Worm (Caenorhabditis elegans) whole organism, L1 larva: Measurements from ENCODE around the gene gstk-1.

Experiments
- blmp-1 ChIP-seq: fragments of 150-350 bp; optimal IDR thresholded peaks from 2 replicates; lab custom pipeline; 2014; ENCODE audit warnings: missing biosample characterization, missing genetic modification characterization
- elt-2 ChIP-seq: sonication (generic microtip); optimal IDR thresholded peaks from 2 replicates; lab custom pipeline; 2016; ENCODE audit warnings: missing genetic modification characterization, mild to moderate bottlenecking, inconsistent platforms, missing compliant biosample characterization, missing genetic modification reagents
- fos-1 ChIP-seq: fragments of 150-350 bp; optimal IDR thresholded peaks from 2 replicates; lab custom pipeline; 2014; ENCODE audit warnings: missing biosample characterization, missing genetic modification characterization
- lin-13 ChIP-seq: fragments of 150-350 bp; optimal IDR thresholded peaks from 2 replicates; lab custom pipeline; 2014; ENCODE audit warnings: missing biosample characterization, missing genetic modification reagents, missing genetic modification characterization
- mep-1 ChIP-seq: fragments of 150-350 bp; optimal IDR thresholded peaks from 2 replicates; lab custom pipeline; 2014; ENCODE audit warnings: missing biosample characterization, missing genetic modification characterization
- nhr-237 ChIP-seq: fragments of 150-350 bp; optimal IDR thresholded peaks from 2 replicates; lab custom pipeline; 2014; ENCODE audit warnings: missing biosample characterization, missing genetic modification characterization
- nhr-47 ChIP-seq: sonication (generic microtip); optimal IDR thresholded peaks from 2 replicates; lab custom pipeline; 2016; ENCODE audit warnings: mild to moderate bottlenecking, missing genetic modification characterization, moderate library complexity, missing compliant biosample characterization
- nhr-85 ChIP-seq: sonication (generic microtip); peaks from one replicate; lab custom pipeline; 2016; ENCODE audit warnings: missing genetic modification characterization, inconsistent platforms, missing compliant biosample characterization
- skn-1 ChIP-seq: fragments of 150-350 bp; optimal IDR thresholded peaks from 2 replicates; lab custom pipeline; 2014; ENCODE audit warnings: missing biosample characterization, missing genetic modification characterization
- snu-23 ChIP-seq: sonication (generic microtip); optimal IDR thresholded peaks from 2 replicates; lab custom pipeline; 2016; ENCODE audit warnings: missing genetic modification characterization, missing compliant biosample characterization
- sptf-1 ChIP-seq: fragments of 150-350 bp; optimal IDR thresholded peaks from 2 replicates; lab custom pipeline; 2014; ENCODE audit warnings: missing biosample characterization, missing genetic modification characterization
- zag-1 ChIP-seq: fragments of 150-350 bp; optimal IDR thresholded peaks from 2 replicates; lab custom pipeline; 2014; ENCODE audit warnings: missing biosample characterization, missing genetic modification characterization

DNA sequence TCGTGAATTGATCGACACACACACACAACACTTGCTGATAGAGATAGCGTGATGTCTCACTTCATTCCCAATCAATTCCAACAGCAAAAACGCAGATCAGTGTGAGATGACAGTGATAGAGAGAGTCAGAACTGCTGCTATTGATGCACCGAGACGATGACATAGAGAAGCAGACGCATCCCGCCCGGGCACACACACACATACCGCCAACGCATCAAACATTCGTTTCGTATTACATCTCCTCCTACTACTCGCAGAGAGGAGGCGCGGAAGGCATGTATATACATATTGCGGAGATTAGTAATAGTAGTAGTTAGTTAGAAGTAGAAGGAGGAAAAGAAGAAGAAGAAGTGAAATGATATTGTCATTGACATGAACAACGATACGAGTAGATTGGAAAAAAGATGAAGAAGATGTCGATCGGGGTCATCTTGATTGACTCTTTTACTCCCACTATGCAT, 37.1 kb upstream of the gstk-1 start:
- TF ChIP-seq mep-1 (tag; lab: Kevin White, UChicago) (peak; percentile 59), sptf-1 (tag; lab: Kevin White, UChicago) (no peak), zag-1 (tag; lab: Kevin White, UChicago) (no peak), elt-2 (tag; lab: Kevin White, UChicago) (peak; percentile 62), snu-23 (GFP tag; lab: Kevin White, UChicago) (peak; percentile 79), blmp-1 (tag; lab: Kevin White, UChicago) (peak; percentile 79), nhr-237 (tag; lab: Kevin White, UChicago) (no peak), fos-1 (tag; lab: Kevin White, UChicago) (no peak), nhr-85 (tag; lab: Kevin White, UChicago) (peak; percentile 87), lin-13 (GFP tag; lab: Kevin White, UChicago) (no peak), nhr-47 (tag; lab: Kevin White, UChicago) (peak; percentile 17), skn-1 (peak; percentile 32)
